Fruit fly (Drosophila melanogaster): ENCODE data around the gene aub.

aub gene

DNA sequence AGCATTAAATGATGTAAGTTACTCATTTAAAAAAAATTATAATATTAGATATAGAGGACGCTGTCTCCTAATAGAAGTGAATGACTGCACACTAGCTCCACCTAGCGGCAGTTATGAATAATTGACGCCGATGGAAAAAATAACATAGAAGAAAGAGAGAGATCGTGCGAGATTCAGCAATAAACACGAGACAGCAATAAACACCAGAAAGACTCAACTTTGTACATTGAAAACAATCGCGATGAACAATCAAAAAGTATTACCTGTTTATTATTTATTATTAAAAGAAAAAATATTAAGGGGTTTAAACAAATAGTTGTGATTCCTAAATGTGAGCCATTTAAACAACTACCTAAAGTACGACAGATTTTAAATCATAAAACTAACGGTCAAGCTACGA lies 15.1 kb downstream of the aub start (continued):
- TF ChIP-seq CG17359 (tag; optimal IDR thresholded peaks at IDR 0.05) (peak; percentile 61), MTF-1 (GFP tag; optimal IDR thresholded peaks at IDR 0.05; ENCODE audit: borderline replicate concordance) (peak; percentile 1), D (optimal IDR thresholded peaks at IDR 0.05) (no peak), D (GFP tag; optimal IDR thresholded peaks at IDR 0.05) (peak; percentile 40), CG13296 (GFP tag; optimal IDR thresholded peaks at IDR 0.05) (no peak), CG9215 (GFP tag; IDR thresholded peaks at IDR 0.05) (no peak), seq (GFP tag; IDR thresholded peaks at IDR 0.05) (no peak), Sry-β (GFP tag; optimal IDR thresholded peaks at IDR 0.05) (no peak), cg (GFP tag; optimal IDR thresholded peaks at IDR 0.05) (no peak), Six4 (GFP tag; optimal IDR thresholded peaks at IDR 0.05) (peak; percentile 12), CG34422 (GFP tag; IDR thresholded peaks at IDR 0.05) (peak; percentile 68), HmgZ (tag; optimal IDR thresholded peaks at IDR 0.05) (no peak), lab (GFP tag; optimal IDR thresholded peaks at IDR 0.05) (no peak), CG13624 (GFP tag; optimal IDR thresholded peaks at IDR 0.05) (peak; percentile 3), pnt (GFP tag; optimal IDR thresholded peaks at IDR 0.05) (no peak), row (GFP tag; IDR thresholded peaks at IDR 0.05) (peak; percentile 30; the same call in 1 of the 3 replicates), tup (GFP tag; optimal IDR thresholded peaks at IDR 0.05) (no peak), CG13894 (tag; optimal IDR thresholded peaks at IDR 0.05) (no peak), Dad (GFP tag; optimal IDR thresholded peaks at IDR 0.05) (no peak), CG30403 (GFP tag; optimal IDR thresholded peaks at IDR 0.05) (no peak), H2.0 (GFP tag; IDR thresholded peaks at IDR 0.05) (no peak), CG1792 (GFP tag; optimal IDR thresholded peaks at IDR 0.05) (no peak), Asciz (GFP tag; optimal IDR thresholded peaks at IDR 0.05) (peak; percentile 7), NFAT (GFP tag; IDR thresholded peaks at IDR 0.05) (peak; percentile 66), CG11504 (tag; optimal IDR thresholded peaks at IDR 0.05) (no peak), CG10462 (GFP tag; optimal IDR thresholded peaks at IDR 0.05) (no peak), Oli (tag; optimal IDR thresholded peaks at IDR 0.05) (no peak), vvl (GFP tag; IDR thresholded peaks at IDR 0.05) (0 out of 2 replicates have a peak, but pooled peaks have one; percentile 28), klu (GFP tag; IDR thresholded peaks at IDR 0.05) (no peak), CG13287 (GFP tag; IDR thresholded peaks at IDR 0.05; ENCODE audit: partially characterized antibody) (no peak; the same call in 1 of the 2 replicates), CG8089 (GFP tag; optimal IDR thresholded peaks at IDR 0.05) (no peak), dan (GFP tag; IDR thresholded peaks at IDR 0.05) (no peak), CG32772 (GFP tag; IDR thresholded peaks at IDR 0.05) (peak; percentile 63; the same call in 1 of the 2 replicates), twi (tag; optimal IDR thresholded peaks at IDR 0.05) (no peak), Eip74EF (GFP tag; optimal IDR thresholded peaks at IDR 0.05) (no peak), bigmax (GFP tag; optimal IDR thresholded peaks at IDR 0.05) (no peak), ttk (GFP tag; IDR thresholded peaks at IDR 0.05) (no peak), nom (GFP tag; optimal IDR thresholded peaks at IDR 0.05) (no peak), tna (GFP tag; IDR thresholded peaks at IDR 0.05; ENCODE audit: partially characterized antibody) (no peak), CG9817 (tag; optimal IDR thresholded peaks at IDR 0.05) (no peak), shn (GFP tag; optimal IDR thresholded peaks at IDR 0.05) (no peak), CG1647 (GFP tag; optimal IDR thresholded peaks at IDR 0.05) (no peak), tgo (GFP tag; IDR thresholded peaks at IDR 0.05) (no peak), CG2889 (GFP tag; IDR thresholded peaks at IDR 0.05) (no peak), nau (GFP tag; optimal IDR thresholded peaks at IDR 0.05) (no peak), HmgD (GFP tag; optimal IDR thresholded peaks at IDR 0.05) (no peak), CG4854 (GFP tag; optimal IDR thresholded peaks at IDR 0.05) (no peak), sens (GFP tag) (peak; percentile 89), CG1832 (GFP tag; optimal IDR thresholded peaks at IDR 0.05) (no peak), Max (GFP tag; optimal IDR thresholded peaks at IDR 0.05) (no peak), CG8281 (tag; optimal IDR thresholded peaks at IDR 0.05) (peak; percentile 7), Rx (GFP tag; IDR thresholded peaks at IDR 0.05) (no peak)

Measured in whole organism, embryonic.